Worm (Caenorhabditis elegans) whole organism, L1 larva: ENCODE measurements around the gene srg-1.

Source experiments
- C16A3.4 ChIP-seq: fragments of 150-350 bp; optimal IDR thresholded peaks from 2 replicates; lab custom pipeline; 2014; ENCODE audit warnings: missing biosample characterization, missing genetic modification characterization
- F16B12.6 ChIP-seq: fragments of 150-350 bp; optimal IDR thresholded peaks from 2 replicates; lab custom pipeline; 2014; ENCODE audit warnings: missing biosample characterization, missing genetic modification characterization
- aha-1 ChIP-seq: fragments of 150-350 bp; optimal IDR thresholded peaks from 2 replicates; lab custom pipeline; 2014; ENCODE audit warnings: missing biosample characterization, missing genetic modification characterization
- ceh-8 ChIP-seq: fragments of 200-800 bp; sonication (Bioruptor generic); optimal IDR thresholded peaks from 2 replicates; lab custom pipeline; 2018; ENCODE audit warnings: mild to moderate bottlenecking, missing genetic modification characterization, moderate library complexity, missing compliant biosample characterization
- ceh-82 ChIP-seq, 3 experiments: fragments of 150-350 bp in 1 of 3; sonication (generic microtip) in 2 of 3; optimal IDR thresholded peaks; 2 replicates each; lab custom pipeline; 2014 to 2017; ENCODE audit warnings: missing biosample characterization in 3 of 3, missing genetic modification characterization in 3 of 3
- ces-1 ChIP-seq: fragments of 150-350 bp; optimal IDR thresholded peaks from 2 replicates; lab custom pipeline; 2014; ENCODE audit warnings: missing biosample characterization, missing genetic modification reagents, missing genetic modification characterization
- dsc-1 ChIP-seq: sonication (generic microtip); optimal IDR thresholded peaks from 2 replicates; lab custom pipeline; 2016; ENCODE audit warnings: mild to moderate bottlenecking, missing genetic modification characterization, missing compliant biosample characterization
- efl-1 ChIP-seq, 4 experiments: fragments of 150-350 bp; optimal IDR thresholded peaks in 3 of 4; peaks in 1 of 4; 1 replicate in 1 of 4; 2 replicates in 3 of 4; lab custom pipeline; 2014; ENCODE audit warnings: missing biosample characterization in 2 of 4, missing genetic modification characterization in 2 of 4, missing genetic modification reagents in 2 of 4
- egl-27 ChIP-seq, 2 experiments: fragments of 150-350 bp in 1 of 2; sonication (generic microtip); optimal IDR thresholded peaks; 3 replicates each; lab custom pipeline; 2017 to 2018; ENCODE audit warnings: missing biosample characterization in 2 of 2, missing genetic modification characterization in 2 of 2, missing genetic modification reagents in 2 of 2
- elt-2 ChIP-seq: sonication (generic microtip); optimal IDR thresholded peaks from 2 replicates; lab custom pipeline; 2016; ENCODE audit warnings: missing genetic modification characterization, mild to moderate bottlenecking, inconsistent platforms, missing compliant biosample characterization, missing genetic modification reagents
- fos-1 ChIP-seq: fragments of 150-350 bp; optimal IDR thresholded peaks from 2 replicates; lab custom pipeline; 2014; ENCODE audit warnings: missing biosample characterization, missing genetic modification characterization
- grh-1 ChIP-seq: fragments of 200-800 bp; sonication (Bioruptor generic); IDR thresholded peaks from 2 replicates; pipeline ENCODE4 v1.3.6; 2022; ENCODE audit warnings: missing genetic modification reagents, missing genetic modification characterization, missing compliant biosample characterization
- hlh-4 ChIP-seq: sonication (generic microtip); optimal IDR thresholded peaks from 2 replicates; lab custom pipeline; 2016; ENCODE audit warnings: mild to moderate bottlenecking, missing genetic modification characterization, missing compliant biosample characterization
- hpl-2 ChIP-seq: fragments of 150-350 bp; optimal IDR thresholded peaks from 2 replicates; lab custom pipeline; 2014; ENCODE audit warnings: missing biosample characterization, missing genetic modification reagents, missing genetic modification characterization
- isw-1 ChIP-seq: fragments of 200-800 bp; sonication (Bioruptor generic); IDR thresholded peaks from 2 replicates; pipeline ENCODE4 v1.3.6; 2022; ENCODE audit warnings: missing genetic modification characterization, missing compliant biosample characterization
- jun-1 ChIP-seq: fragments of 150-350 bp; optimal IDR thresholded peaks from 2 replicates; lab custom pipeline; 2014; ENCODE audit warnings: missing biosample characterization, missing genetic modification reagents, missing genetic modification characterization
- lin-14 ChIP-seq: fragments of 200-800 bp; sonication (Bioruptor generic); optimal IDR thresholded peaks from 2 replicates; lab custom pipeline; 2018; ENCODE audit warnings: mild to moderate bottlenecking, missing genetic modification characterization, moderate library complexity, missing compliant biosample characterization
- lin-35 ChIP-seq, 2 experiments: fragments of 150-350 bp; optimal IDR thresholded peaks; 2 replicates each; lab custom pipeline; 2014; ENCODE audit warnings: missing biosample characterization in 2 of 2, missing genetic modification characterization in 2 of 2, missing genetic modification reagents in 2 of 2
- lin-39 ChIP-seq: fragments of 150-350 bp; optimal IDR thresholded peaks from 2 replicates; lab custom pipeline; 2014; ENCODE audit warnings: missing biosample characterization, missing genetic modification reagents, missing genetic modification characterization
- mab-9 ChIP-seq: fragments of 200-800 bp; sonication (Bioruptor generic); IDR thresholded peaks from 2 replicates; pipeline ENCODE4 v1.3.6; 2022; ENCODE audit warnings: missing genetic modification reagents, missing genetic modification characterization, missing compliant biosample characterization
- mdl-1 ChIP-seq, 2 experiments: fragments of 150-350 bp; optimal IDR thresholded peaks; 2 replicates each; lab custom pipeline; 2014 to 2017; ENCODE audit warnings: missing biosample characterization in 2 of 2, missing genetic modification characterization in 2 of 2, inconsistent platforms in 1 of 2
- nhr-11 ChIP-seq: fragments of 150-350 bp; optimal IDR thresholded peaks from 2 replicates; lab custom pipeline; 2014; ENCODE audit warnings: missing biosample characterization, missing genetic modification characterization
- nhr-20 ChIP-seq: sonication (generic microtip); optimal IDR thresholded peaks from 2 replicates; lab custom pipeline; 2016; ENCODE audit warnings: mild to moderate bottlenecking, missing genetic modification characterization, missing compliant biosample characterization
- nhr-28 ChIP-seq: fragments of 150-350 bp; optimal IDR thresholded peaks from 2 replicates; lab custom pipeline; 2014; ENCODE audit warnings: missing biosample characterization, missing genetic modification characterization
- nhr-71 ChIP-seq: sonication (generic microtip); optimal IDR thresholded peaks from 2 replicates; lab custom pipeline; 2016; ENCODE audit warnings: mild to moderate bottlenecking, missing genetic modification characterization, moderate library complexity, missing compliant biosample characterization
- nhr-77 ChIP-seq: fragments of 150-350 bp; optimal IDR thresholded peaks from 2 replicates; lab custom pipeline; 2014; ENCODE audit warnings: missing biosample characterization, missing genetic modification characterization
- nhr-84 ChIP-seq: sonication (generic microtip); optimal IDR thresholded peaks from 2 replicates; lab custom pipeline; 2017; ENCODE audit warnings: missing biosample characterization, missing genetic modification characterization
- nhr-85 ChIP-seq: sonication (generic microtip); peaks from one replicate; lab custom pipeline; 2016; ENCODE audit warnings: missing genetic modification characterization, inconsistent platforms, missing compliant biosample characterization
- nhr-90 ChIP-seq: sonication (generic microtip); optimal IDR thresholded peaks from 2 replicates; lab custom pipeline; 2016; ENCODE audit warnings: mild to moderate bottlenecking, missing genetic modification characterization, missing compliant biosample characterization; ENCODE audit not compliant: poor library complexity
- pqm-1 ChIP-seq: sonication (generic microtip); optimal IDR thresholded peaks from 3 replicates; lab custom pipeline; 2017; ENCODE audit warnings: missing biosample characterization, missing genetic modification characterization
- rnt-1 ChIP-seq: sonication (generic microtip); optimal IDR thresholded peaks from 2 replicates; lab custom pipeline; 2016; ENCODE audit warnings: mild to moderate bottlenecking, missing genetic modification characterization, moderate library complexity, missing compliant biosample characterization
- skn-1 ChIP-seq: fragments of 150-350 bp; optimal IDR thresholded peaks from 2 replicates; lab custom pipeline; 2014; ENCODE audit warnings: missing biosample characterization, missing genetic modification characterization
- snu-23 ChIP-seq: sonication (generic microtip); optimal IDR thresholded peaks from 2 replicates; lab custom pipeline; 2016; ENCODE audit warnings: missing genetic modification characterization, missing compliant biosample characterization
- sox-4 ChIP-seq: sonication (generic microtip); optimal IDR thresholded peaks from 2 replicates; lab custom pipeline; 2016; ENCODE audit warnings: missing genetic modification characterization, missing compliant biosample characterization
- sptf-1 ChIP-seq: fragments of 150-350 bp; optimal IDR thresholded peaks from 2 replicates; lab custom pipeline; 2014; ENCODE audit warnings: missing biosample characterization, missing genetic modification characterization
- unc-130 ChIP-seq: fragments of 150-350 bp; optimal IDR thresholded peaks from 2 replicates; lab custom pipeline; 2017; ENCODE audit warnings: missing biosample characterization, missing genetic modification characterization, inconsistent platforms
- unc-98 ChIP-seq: fragments of 200-800 bp; sonication (Bioruptor generic); IDR thresholded peaks from 2 replicates; pipeline ENCODE4 v1.3.6; 2022; ENCODE audit warnings: missing genetic modification characterization, missing compliant biosample characterization
- zag-1 ChIP-seq: fragments of 150-350 bp; optimal IDR thresholded peaks from 2 replicates; lab custom pipeline; 2014; ENCODE audit warnings: missing biosample characterization, missing genetic modification characterization
- zip-4 ChIP-seq: fragments of 200-800 bp; sonication (Bioruptor generic); optimal IDR thresholded peaks from 2 replicates; lab custom pipeline; 2018; ENCODE audit warnings: mild to moderate bottlenecking, missing genetic modification characterization, moderate library complexity, missing compliant biosample characterization
- ztf-11 ChIP-seq, 2 experiments: sonication (generic microtip); optimal IDR thresholded peaks; 2 replicates each; lab custom pipeline; 2016 to 2017; ENCODE audit warnings: missing genetic modification characterization in 2 of 2, missing biosample characterization in 1 of 2, missing compliant biosample characterization in 1 of 2
- ztf-4 ChIP-seq: fragments of 150-350 bp; optimal IDR thresholded peaks from 2 replicates; lab custom pipeline; 2014; ENCODE audit warnings: missing biosample characterization, missing genetic modification characterization

srg-1 gene

DNA sequence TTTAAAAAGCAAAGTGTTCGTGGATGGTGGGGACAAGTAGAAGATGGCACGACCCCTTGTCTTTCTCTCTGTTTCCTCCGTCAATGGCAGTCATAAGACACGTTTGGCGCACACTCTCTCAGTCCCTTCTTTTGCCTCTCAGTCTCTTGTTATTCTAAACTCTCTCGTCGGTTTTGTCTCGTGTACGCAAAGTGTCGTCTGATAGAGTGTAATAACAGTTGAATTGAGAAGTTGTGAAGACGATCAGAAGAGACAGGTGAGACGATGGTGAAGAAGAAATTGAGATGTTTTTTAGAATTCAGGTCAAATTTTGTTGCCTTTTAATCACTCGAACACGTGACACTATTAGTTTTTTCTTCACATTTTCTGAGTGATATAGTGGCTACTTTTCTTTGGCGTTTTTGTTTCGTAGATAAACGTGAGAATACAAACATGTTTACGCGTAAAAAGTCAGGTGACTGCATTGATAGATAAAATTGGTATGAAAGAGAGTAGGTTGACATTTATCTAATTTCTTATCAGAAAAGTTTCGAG lies 45.0 kb upstream of the srg-1 start, which contains the start of gene F47D12.9 (continued):
- no peak for TF ChIP-seq mab-9 (GFP tag; lab: Robert Waterston, UW)
- no peak for TF ChIP-seq dsc-1
- peak; percentile 20 for TF ChIP-seq lin-39 (tag; lab: Kevin White, UChicago)
- no peak for TF ChIP-seq fos-1
- peak; percentile 67 for TF ChIP-seq isw-1 (GFP tag; lab: Robert Waterston, UW)
- peak; percentile 65 for TF ChIP-seq nhr-77
- no peak for TF ChIP-seq zag-1
- TF ChIP-seq sptf-1 (tag; lab: Kevin White, UChicago) = no peak
- peak; percentile 70 for TF ChIP-seq skn-1
- TF ChIP-seq pqm-1 (tag; lab: Kevin White, UChicago) = no peak
- TF ChIP-seq unc-98 (GFP tag; lab: Robert Waterston, UW) = no peak
- peak; percentile 92 for TF ChIP-seq nhr-85 (tag; lab: Kevin White, UChicago)
- TF ChIP-seq mdl-1 (tag; optimal IDR thresholded peaks at IDR 0.05; lab: Kevin White, UChicago) = peak; percentile 23 to 82
- peak; percentile 51 for TF ChIP-seq nhr-11 (tag; lab: Kevin White, UChicago)
- no peak for TF ChIP-seq nhr-28 (tag; lab: Kevin White, UChicago)
- peak; percentile 94 for TF ChIP-seq snu-23
- peak; percentile 92 for TF ChIP-seq elt-2 (tag; lab: Kevin White, UChicago)
- no peak for TF ChIP-seq nhr-84 (tag; lab: Kevin White, UChicago)
- TF ChIP-seq ztf-4 (tag; lab: Kevin White, UChicago) = peak; percentile 36
- TF ChIP-seq rnt-1 (tag; lab: Kevin White, UChicago) = peak; percentile 81
- TF ChIP-seq hpl-2 (GFP tag; lab: Kevin White, UChicago) = no peak
- peak; percentile 62 for TF ChIP-seq grh-1 (GFP tag; lab: Robert Waterston, UW)
- TF ChIP-seq nhr-71 (tag; lab: Kevin White, UChicago) = peak; percentile 89
- TF ChIP-seq egl-27 (tag; optimal IDR thresholded peaks at IDR 0.05; lab: Kevin White, UChicago) = peak in 1 of 2 experiments; percentile 43
- TF ChIP-seq ztf-11 (tag; optimal IDR thresholded peaks at IDR 0.05; lab: Kevin White, UChicago) = no peak
- TF ChIP-seq unc-130 = peak; percentile 89
- no peak for TF ChIP-seq ceh-8 (GFP tag; lab: Kevin White, UChicago)
- TF ChIP-seq zip-4 (GFP tag; lab: Kevin White, UChicago) = no peak
- TF ChIP-seq C16A3.4 (tag; lab: Kevin White, UChicago) = peak; percentile 80
- peak; percentile 89 for TF ChIP-seq F16B12.6

DNA sequence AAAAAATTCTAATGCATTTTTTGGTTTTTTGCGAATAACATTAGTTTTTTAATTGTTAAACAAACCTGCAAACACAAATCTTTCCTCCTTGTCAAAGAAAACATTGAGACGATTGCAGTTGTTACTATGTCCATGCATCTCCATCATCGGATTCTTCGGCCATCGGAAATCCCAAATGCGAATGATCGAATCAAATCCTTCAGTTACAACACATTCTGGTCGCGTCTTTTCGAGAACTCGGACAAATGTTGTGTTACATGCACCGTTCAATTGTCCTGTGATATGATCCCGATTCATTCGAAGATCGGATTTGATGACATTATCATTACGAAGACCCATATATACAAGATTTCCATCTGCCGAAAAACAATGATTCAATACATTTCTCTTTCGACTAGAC lies 42.1 kb upstream of the srg-1 start:
- TF ChIP-seq jun-1 (tag; lab: Kevin White, UChicago) = no peak
- TF ChIP-seq efl-1 (optimal IDR thresholded peaks at IDR 0.05; lab: Kevin White, UChicago) = no peak
- peak in 1 of 2 experiments; percentile 56 for TF ChIP-seq efl-1 (GFP tag; optimal IDR thresholded peaks at IDR 0.05 in 1 of 2; lab: Kevin White, UChicago)
- no peak for TF ChIP-seq lin-14 (GFP tag; lab: Kevin White, UChicago)
- TF ChIP-seq lin-35 (GFP tag; optimal IDR thresholded peaks at IDR 0.05; lab: Kevin White, UChicago) = no peak
- no peak for TF ChIP-seq dsc-1

DNA sequence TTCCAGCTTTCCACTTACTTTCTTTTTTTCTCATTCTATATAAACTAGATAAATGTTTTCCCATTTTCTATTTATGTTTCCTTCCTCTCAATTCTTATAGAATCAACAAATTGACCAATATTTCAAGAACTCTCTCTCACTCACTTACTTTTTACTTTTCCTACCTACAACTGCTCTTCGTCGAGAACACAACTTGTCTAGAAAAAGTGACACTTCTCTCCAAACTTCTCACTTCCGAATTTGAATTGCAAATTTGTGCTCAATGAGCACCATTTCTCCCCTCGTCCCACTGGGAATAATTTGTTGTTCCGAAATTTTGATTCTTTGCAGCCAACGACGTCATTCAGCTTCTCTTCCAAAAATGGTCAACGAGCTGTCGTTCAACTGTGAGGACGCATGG lies 40.0 kb upstream of the srg-1 start, which contains the start of gene F47D12.3:
F47D12.3 (plus strand) TSS at position 331 of the 400 bp plus-strand sequence.
- no peak for TF ChIP-seq skn-1
- TF ChIP-seq nhr-90 = no peak
- no peak for TF ChIP-seq unc-98 (GFP tag; lab: Robert Waterston, UW)
- TF ChIP-seq nhr-20 (tag; lab: Kevin White, UChicago) = no peak
- TF ChIP-seq rnt-1 (tag; lab: Kevin White, UChicago) = no peak
- no peak for TF ChIP-seq hlh-4 (tag; lab: Kevin White, UChicago)
- TF ChIP-seq, all 84 proteins: peak for 0

DNA sequence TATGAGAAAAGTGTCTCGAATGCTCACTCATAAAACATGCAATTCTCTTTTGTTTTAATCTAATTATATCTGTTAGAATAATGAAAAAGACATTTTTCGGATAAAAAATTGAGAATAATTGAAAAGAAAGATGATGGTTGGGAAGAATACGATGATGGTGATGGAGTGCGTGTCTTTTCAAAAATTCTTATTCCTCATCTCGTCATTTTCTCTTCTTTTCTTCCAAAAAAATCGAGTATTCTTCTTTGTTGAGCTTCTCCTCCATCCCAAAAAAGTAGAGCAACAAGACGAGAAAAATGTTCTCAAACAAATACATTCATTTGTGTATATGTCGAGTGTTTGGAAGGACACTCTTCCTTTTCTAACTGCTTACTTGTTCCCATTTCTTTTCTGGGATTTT lies 39.4 kb upstream of the srg-1 start:
- TF ChIP-seq ces-1 (GFP tag; lab: Kevin White, UChicago) (no peak), aha-1 (no peak), skn-1 (no peak), lin-14 (GFP tag; lab: Kevin White, UChicago) (peak; percentile 45), C16A3.4 (tag; lab: Kevin White, UChicago) (no peak), sox-4 (tag; lab: Kevin White, UChicago) (no peak), ceh-82 (tag; optimal IDR thresholded peaks at IDR 0.05; lab: Kevin White, UChicago) (no peak)
